Worm (Caenorhabditis elegans) whole organism, L4/young adult: ENCODE data around the gene gtl-1.
"Not testable (repeated sequence)": the region's sequence is repeated elsewhere in the genome, so short reads cannot be mapped to it uniquely, and the experiment has no call there.

ENCODE experiments used
- dao-5 ChIP-seq: sonication (generic microtip); optimal IDR thresholded peaks from 2 replicates; lab custom pipeline; 2016; ENCODE audit warnings: missing genotype, missing genetic modification characterization, moderate library complexity, missing compliant biosample characterization
- him-1 ChIP-seq: sonication (generic microtip); optimal IDR thresholded peaks from 2 replicates; lab custom pipeline; 2016; ENCODE audit warnings: missing genotype, missing genetic modification reagents, missing genetic modification characterization, missing compliant biosample characterization

- TF ChIP-seq him-1; dao-5 (tag; lab: Kevin White, UChicago): not testable (repeated sequence)
Measured at ce11 chrIV:11198983-11199382, 60.4 kb downstream of the gtl-1 start, which contains the start of gene R07H5.16.
